Worm (Caenorhabditis elegans): Measurements from ENCODE around the gene let-60.
A peak's percentile ranks its signal among the peaks of the same experiment; 100 is the strongest.

Gene let-60

ce11 chrIV:11650344-11650743 lies 40.5 kb downstream of the let-60 start:
- TF ChIP-seq nfyb-1 (GFP tag; IDR thresholded peaks at IDR 0.05), result 0 out of 2 replicates have a peak, but pooled peaks have one; percentile 15
- TF ChIP-seq egl-44 (GFP tag; IDR thresholded peaks at IDR 0.05), result no peak

DNA sequence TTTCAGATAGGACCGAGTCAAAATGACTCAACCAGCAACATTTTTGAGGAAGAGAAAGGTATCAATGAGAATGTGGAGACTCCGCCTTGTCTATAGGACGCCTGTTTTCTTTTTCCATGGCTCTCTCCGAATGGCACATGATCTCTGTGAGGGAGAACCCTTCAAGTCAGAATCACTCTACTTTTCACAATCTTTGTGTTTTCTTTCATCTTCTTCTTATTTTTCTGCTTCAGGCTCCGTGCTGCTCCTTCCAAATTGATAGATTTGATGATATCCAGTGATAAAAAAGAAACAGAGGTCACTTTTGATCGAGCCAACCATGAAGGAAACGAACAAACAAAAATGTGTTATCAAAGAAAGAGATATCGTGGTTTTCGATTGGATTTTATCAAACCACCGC lies 41.9 kb downstream of the let-60 start, which contains the start of gene ZK809.8:
Gene ZK809.8 (minus strand): TSS at position 34 of the 400 bp plus-strand sequence.
- TF ChIP-seq nhr-120 (GFP tag; IDR thresholded peaks at IDR 0.05), result no peak
- no peak for TF ChIP-seq bed-1 (GFP tag; IDR thresholded peaks at IDR 0.05)
- no peak for TF ChIP-seq K12H6.12 (tag; optimal IDR thresholded peaks at IDR 0.05)
- TF ChIP-seq F10E7.11 (tag; optimal IDR thresholded peaks at IDR 0.05), result no peak
- no peak for TF ChIP-seq egl-18 (GFP tag; IDR thresholded peaks at IDR 0.05)

ce11 chrIV:11646908-11647307 lies 44.0 kb downstream of the let-60 start:
- TF ChIP-seq zfh-2 (GFP tag; conservative IDR thresholded peaks at IDR 0.05) (no peak), sdz-38 (tag; optimal IDR thresholded peaks at IDR 0.05) (no peak), ekl-4 (GFP tag; IDR thresholded peaks at IDR 0.05) (no peak), T26A5.8 (tag; optimal IDR thresholded peaks at IDR 0.05) (no peak), tlf-1 (GFP tag; optimal IDR thresholded peaks at IDR 0.05) (no peak), F52B5.7 (tag; optimal IDR thresholded peaks at IDR 0.05) (no peak), snpc-4 (GFP tag; optimal IDR thresholded peaks at IDR 0.05) (no peak), snpc-4 (tag; optimal IDR thresholded peaks at IDR 0.05) (no peak), F10E7.11 (tag; optimal IDR thresholded peaks at IDR 0.05) (no peak), nhr-179 (tag; optimal IDR thresholded peaks at IDR 0.05) (no peak), ceh-27 (GFP tag; optimal IDR thresholded peaks at IDR 0.05) (no peak), attf-5 (GFP tag; optimal IDR thresholded peaks at IDR 0.05) (no peak), lin-26 (GFP tag; IDR thresholded peaks at IDR 0.05) (no peak), xnd-1 (tag; optimal IDR thresholded peaks at IDR 0.05) (no peak), lir-1 (GFP tag; conservative IDR thresholded peaks at IDR 0.05) (no peak), ama-1 (optimal IDR thresholded peaks at IDR 0.05) (no peak), ama-1 (GFP tag; optimal IDR thresholded peaks at IDR 0.05) (no peak), repo-1 (tag; optimal IDR thresholded peaks at IDR 0.05) (no peak)

DNA sequence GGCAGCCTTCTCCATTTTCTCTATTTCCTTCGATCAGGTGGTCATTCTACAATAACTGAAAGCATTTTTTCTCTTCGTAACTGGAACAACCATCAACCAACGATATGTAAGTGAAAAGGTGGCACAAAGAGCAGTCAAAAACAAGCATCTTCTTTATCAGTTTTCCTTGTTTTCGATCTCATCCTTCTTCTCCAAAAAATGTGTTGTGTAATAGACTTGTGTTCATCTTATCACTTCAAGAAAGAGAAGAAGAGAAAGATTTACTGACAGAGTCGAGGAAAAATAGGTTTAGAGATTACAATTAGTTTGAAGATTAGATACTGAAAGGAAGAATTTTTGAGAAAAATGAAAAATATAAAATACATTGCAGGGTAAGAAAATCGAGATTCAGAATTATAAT lies 45.5 kb downstream of the let-60 start:
- no peak for TF ChIP-seq nfya-2 (GFP tag; IDR thresholded peaks at IDR 0.05)
- no peak for TF ChIP-seq hsf-1 (GFP tag; IDR thresholded peaks at IDR 0.05)
- no peak for TF ChIP-seq T07F8.4 (tag; optimal IDR thresholded peaks at IDR 0.05)
- TF ChIP-seq F52B5.7 (tag; optimal IDR thresholded peaks at IDR 0.05), result no peak
- TF ChIP-seq bed-1 (GFP tag; IDR thresholded peaks at IDR 0.05), result no peak
- no peak for TF ChIP-seq mxl-1 (tag; optimal IDR thresholded peaks at IDR 0.05)
- no peak for TF ChIP-seq aptf-2 (GFP tag; conservative IDR thresholded peaks at IDR 0.05)
- no peak for TF ChIP-seq xnd-1 (tag; optimal IDR thresholded peaks at IDR 0.05)
- TF ChIP-seq F22D6.2 (tag; optimal IDR thresholded peaks at IDR 0.05), result no peak

- peak; percentile 13 for TF ChIP-seq F52B5.7 (tag; optimal IDR thresholded peaks at IDR 0.05)
- no peak for TF ChIP-seq Y67H2A.10 (GFP tag; conservative IDR thresholded peaks at IDR 0.05)
- TF ChIP-seq ZK185.1 (tag; optimal IDR thresholded peaks at IDR 0.05; ENCODE audit: poor library complexity, severe bottlenecking), result no peak
- no peak for TF ChIP-seq B0336.3 (GFP tag; IDR thresholded peaks at IDR 0.05)
- 0 out of 2 replicates have a peak, but pooled peaks have one; percentile 22 for TF ChIP-seq cebp-1 (GFP tag; IDR thresholded peaks at IDR 0.05)
- TF ChIP-seq cebp-1 (tag; optimal IDR thresholded peaks at IDR 0.05), result peak; percentile 21
These were observed 46.2 kb downstream of the let-60 start for ce11 chrIV:11644705-11645104.
